Fruit fly (Drosophila melanogaster): ENCODE data around the gene CG17625.

CG17625 gene

dm6 chr3R:22710662-22711061 lies 24.0 kb downstream of the CG17625 start, which contains the start of gene CG4907:
TSS of gene CG4907 (minus strand) at chr3R:22710762.
- no peak for TF ChIP-seq Snoo (tag; optimal IDR thresholded peaks at IDR 0.05)
- TF ChIP-seq Ets98B (GFP tag; IDR thresholded peaks at IDR 0.05): no peak
- no peak for TF ChIP-seq CG14655 (GFP tag; optimal IDR thresholded peaks at IDR 0.05)
- no peak for TF ChIP-seq CG8301 (tag; optimal IDR thresholded peaks at IDR 0.05)
- no peak for TF ChIP-seq EcR (GFP tag; optimal IDR thresholded peaks at IDR 0.05)
- no peak for TF ChIP-seq CG32121 (GFP tag; IDR thresholded peaks at IDR 0.05)
- TF ChIP-seq CG10348 (GFP tag; IDR thresholded peaks at IDR 0.05): no peak
- no peak for TF ChIP-seq rn (GFP tag; IDR thresholded peaks at IDR 0.05)
- TF ChIP-seq fd96Ca (GFP tag; IDR thresholded peaks at IDR 0.05): no peak
- TF ChIP-seq CG34367 (tag; optimal IDR thresholded peaks at IDR 0.05): no peak
- no peak for TF ChIP-seq CG13204 (GFP tag; optimal IDR thresholded peaks at IDR 0.05)
- TF ChIP-seq CG15710 (tag; optimal IDR thresholded peaks at IDR 0.05): no peak
- no peak for TF ChIP-seq CG17806 (tag; optimal IDR thresholded peaks at IDR 0.05)
- no peak for TF ChIP-seq D1 (tag; optimal IDR thresholded peaks at IDR 0.05)
- TF ChIP-seq CG4496 (GFP tag; IDR thresholded peaks at IDR 0.05): no peak

- no peak for TF ChIP-seq Pif1B (GFP tag; optimal IDR thresholded peaks at IDR 0.05)
- no peak for TF ChIP-seq EcR (GFP tag; optimal IDR thresholded peaks at IDR 0.05)
- TF ChIP-seq CG34367 (tag; optimal IDR thresholded peaks at IDR 0.05): no peak
- TF ChIP-seq CG8159 (tag; optimal IDR thresholded peaks at IDR 0.05): no peak
- TF ChIP-seq CG17806 (tag; optimal IDR thresholded peaks at IDR 0.05): no peak
- TF ChIP-seq CG9948 (tag; optimal IDR thresholded peaks at IDR 0.05): no peak
- no peak for TF ChIP-seq D1 (tag; optimal IDR thresholded peaks at IDR 0.05)
- TF ChIP-seq Ets98B (GFP tag; IDR thresholded peaks at IDR 0.05): no peak
- no peak for TF ChIP-seq CG13204 (GFP tag; optimal IDR thresholded peaks at IDR 0.05)
- TF ChIP-seq CG10348 (GFP tag; IDR thresholded peaks at IDR 0.05): no peak
- TF ChIP-seq Pif1A (GFP tag; optimal IDR thresholded peaks at IDR 0.05): no peak
- TF ChIP-seq CG14655 (GFP tag; optimal IDR thresholded peaks at IDR 0.05): no peak
- no peak for TF ChIP-seq fd96Ca (GFP tag; IDR thresholded peaks at IDR 0.05)
- TF ChIP-seq CG32121 (GFP tag; IDR thresholded peaks at IDR 0.05): no peak
- TF ChIP-seq Snoo (tag; optimal IDR thresholded peaks at IDR 0.05): no peak
Measured at dm6 chr3R:22717863-22718262, 31.2 kb downstream of the CG17625 start.

dm6 chr3R:22718401-22718800 lies 31.8 kb downstream of the CG17625 start:
- TF ChIP-seq CG4496 (GFP tag; IDR thresholded peaks at IDR 0.05): no peak
- TF ChIP-seq Pif1A (GFP tag; optimal IDR thresholded peaks at IDR 0.05): no peak
- no peak for TF ChIP-seq CG9948 (tag; optimal IDR thresholded peaks at IDR 0.05)
- TF ChIP-seq CG8301 (tag; optimal IDR thresholded peaks at IDR 0.05): no peak
- no peak for TF ChIP-seq CG34367 (tag; optimal IDR thresholded peaks at IDR 0.05)
- no peak for TF ChIP-seq CG13204 (GFP tag; optimal IDR thresholded peaks at IDR 0.05)
- no peak for TF ChIP-seq CG10348 (GFP tag; IDR thresholded peaks at IDR 0.05)
- no peak for TF ChIP-seq Pif1B (GFP tag; optimal IDR thresholded peaks at IDR 0.05)
- TF ChIP-seq Snoo (tag; optimal IDR thresholded peaks at IDR 0.05): no peak
- TF ChIP-seq D1 (tag; optimal IDR thresholded peaks at IDR 0.05): no peak
- TF ChIP-seq CG17806 (tag; optimal IDR thresholded peaks at IDR 0.05): no peak
- no peak for TF ChIP-seq fd96Ca (GFP tag; IDR thresholded peaks at IDR 0.05)
- no peak for TF ChIP-seq CG15710 (tag; optimal IDR thresholded peaks at IDR 0.05)
- TF ChIP-seq rn (GFP tag; IDR thresholded peaks at IDR 0.05): no peak
- TF ChIP-seq gl (tag; optimal IDR thresholded peaks at IDR 0.05): no peak
- TF ChIP-seq CG8159 (tag; optimal IDR thresholded peaks at IDR 0.05): no peak
- TF ChIP-seq CG12605 (GFP tag; IDR thresholded peaks at IDR 0.05): no peak
- TF ChIP-seq Ets98B (GFP tag; IDR thresholded peaks at IDR 0.05): no peak
- no peak for TF ChIP-seq CG32121 (GFP tag; IDR thresholded peaks at IDR 0.05)

dm6 chr3R:22718937-22719606 lies 32.4 kb downstream of the CG17625 start:
- no peak for TF ChIP-seq Snoo (tag; optimal IDR thresholded peaks at IDR 0.05)
- no peak for TF ChIP-seq gl (tag; optimal IDR thresholded peaks at IDR 0.05)
- TF ChIP-seq CG14655 (GFP tag; optimal IDR thresholded peaks at IDR 0.05): no peak
- TF ChIP-seq CG8301 (tag; optimal IDR thresholded peaks at IDR 0.05): no peak
- TF ChIP-seq fd96Ca (GFP tag; IDR thresholded peaks at IDR 0.05): no peak
- TF ChIP-seq CG13204 (GFP tag; optimal IDR thresholded peaks at IDR 0.05): no peak

- TF ChIP-seq CG12605 (GFP tag; IDR thresholded peaks at IDR 0.05): no peak
- TF ChIP-seq D1 (tag; optimal IDR thresholded peaks at IDR 0.05): no peak
- no peak for TF ChIP-seq CG4496 (GFP tag; IDR thresholded peaks at IDR 0.05)
- TF ChIP-seq EcR (GFP tag; optimal IDR thresholded peaks at IDR 0.05): no peak
- TF ChIP-seq CG8159 (tag; optimal IDR thresholded peaks at IDR 0.05): no peak
- TF ChIP-seq rn (GFP tag; IDR thresholded peaks at IDR 0.05): no peak
- TF ChIP-seq CG10348 (GFP tag; IDR thresholded peaks at IDR 0.05): no peak
- TF ChIP-seq CG8301 (tag; optimal IDR thresholded peaks at IDR 0.05): no peak
- no peak for TF ChIP-seq Pif1B (GFP tag; optimal IDR thresholded peaks at IDR 0.05)
- TF ChIP-seq CG13204 (GFP tag; optimal IDR thresholded peaks at IDR 0.05): no peak
- no peak for TF ChIP-seq CG9948 (tag; optimal IDR thresholded peaks at IDR 0.05)
- TF ChIP-seq CG32121 (GFP tag; IDR thresholded peaks at IDR 0.05): no peak
- TF ChIP-seq fd96Ca (GFP tag; IDR thresholded peaks at IDR 0.05): no peak
Measured at dm6 chr3R:22719607-22719949, 32.9 kb downstream of the CG17625 start.

dm6 chr3R:22720808-22721306 lies 34.2 kb downstream of the CG17625 start, which contains the start of gene wge:
TSS of gene wge (minus strand) at chr3R:22721150.
- TF ChIP-seq Ets98B (GFP tag; IDR thresholded peaks at IDR 0.05): peak; percentile 66
- TF ChIP-seq Snoo (tag; optimal IDR thresholded peaks at IDR 0.05): peak; percentile 59
- TF ChIP-seq CG15710 (tag; optimal IDR thresholded peaks at IDR 0.05): peak; percentile 81
- TF ChIP-seq rn (GFP tag; IDR thresholded peaks at IDR 0.05): peak; percentile 48; the same call in 1 of the 2 replicates
- peak; percentile 61 for TF ChIP-seq CG32121 (GFP tag; IDR thresholded peaks at IDR 0.05)
- TF ChIP-seq CG12605 (GFP tag; IDR thresholded peaks at IDR 0.05): peak; percentile 76; the same call in 1 of the 2 replicates
- peak; percentile 5 for TF ChIP-seq EcR (GFP tag; optimal IDR thresholded peaks at IDR 0.05)
- peak; percentile 86 for TF ChIP-seq CG13204 (GFP tag; optimal IDR thresholded peaks at IDR 0.05)
- peak; percentile 80 for TF ChIP-seq CG8159 (tag; optimal IDR thresholded peaks at IDR 0.05)
- TF ChIP-seq D1 (tag; optimal IDR thresholded peaks at IDR 0.05): no peak
- TF ChIP-seq CG4496 (GFP tag; IDR thresholded peaks at IDR 0.05): peak; percentile 80; the same call in 2 of the 3 replicates
- peak; percentile 62 for TF ChIP-seq CG9948 (tag; optimal IDR thresholded peaks at IDR 0.05)
- TF ChIP-seq CG10348 (GFP tag; IDR thresholded peaks at IDR 0.05): no peak
- TF ChIP-seq CG34367 (tag; optimal IDR thresholded peaks at IDR 0.05): peak; percentile 68
- TF ChIP-seq Pif1A (GFP tag; optimal IDR thresholded peaks at IDR 0.05): peak; percentile 83
- peak; percentile 72 for TF ChIP-seq CG8301 (tag; optimal IDR thresholded peaks at IDR 0.05)
- peak; percentile 84 for TF ChIP-seq gl (tag; optimal IDR thresholded peaks at IDR 0.05)
- peak; percentile 86 for TF ChIP-seq CG14655 (GFP tag; optimal IDR thresholded peaks at IDR 0.05)
- peak; percentile 57; the same call in 2 of the 3 replicates for TF ChIP-seq fd96Ca (GFP tag; IDR thresholded peaks at IDR 0.05)
- peak; percentile 66 for TF ChIP-seq Pif1B (GFP tag; optimal IDR thresholded peaks at IDR 0.05)
- peak; percentile 62 for TF ChIP-seq CG17806 (tag; optimal IDR thresholded peaks at IDR 0.05)
